Fruit fly (Drosophila melanogaster) whole organism, embryonic: ENCODE measurements around the gene CG7714.

Experiments used
- Ada2b ChIP-seq: fragments of 200-800 bp; sonication (Bioruptor generic); IDR thresholded peaks from 2 replicates; pipeline ENCODE4 v1.3.6; 2022; ENCODE audit warnings: missing biosample characterization, missing genetic modification characterization
- CG10209 ChIP-seq: fragments of 200-800 bp; sonication (Bioruptor generic); optimal IDR thresholded peaks from 3 replicates; lab custom pipeline; 2017; ENCODE audit warnings: missing biosample characterization, mild to moderate bottlenecking, missing genetic modification characterization, missing genetic modification reagents
- CG10321 ChIP-seq: fragments of 200-800 bp; sonication (Bioruptor generic); IDR thresholded peaks from 2 replicates; pipeline ENCODE4 v1.3.6; 2022; ENCODE audit warnings: missing biosample characterization, missing genetic modification characterization
- CG10366 ChIP-seq: fragments of 200-800 bp; sonication (Bioruptor generic); IDR thresholded peaks from 2 replicates; pipeline ENCODE4 v1.3.6; 2022; ENCODE audit warnings: missing biosample characterization, missing genetic modification characterization
- CG10462 ChIP-seq: fragments of 200-800 bp; sonication (Bioruptor generic); optimal IDR thresholded peaks from 2 replicates; lab custom pipeline; 2016; ENCODE audit warnings: missing biosample characterization, missing genetic modification characterization
- CG10959 ChIP-seq: fragments of 200-800 bp; sonication (Bioruptor generic); IDR thresholded peaks from 2 replicates; pipeline ENCODE4 v1.3.6; 2022; ENCODE audit warnings: missing biosample characterization, missing genetic modification characterization
- CG11504 ChIP-seq: fragments of 200-800 bp; sonication (Bioruptor generic); optimal IDR thresholded peaks from 3 replicates; lab custom pipeline; 2019; ENCODE audit warnings: missing biosample characterization, mild to moderate bottlenecking, missing genetic modification characterization, moderate library complexity
- CG1233 ChIP-seq: fragments of 200-800 bp; sonication (Bioruptor generic); optimal IDR thresholded peaks from 4 replicates; lab custom pipeline; 2018; ENCODE audit warnings: missing biosample characterization, mild to moderate bottlenecking, missing genetic modification characterization
- CG13296 ChIP-seq: fragments of 200-800 bp; sonication (Bioruptor generic); optimal IDR thresholded peaks from 3 replicates; lab custom pipeline; 2018; ENCODE audit warnings: missing biosample characterization, mild to moderate bottlenecking, missing genetic modification characterization
- CG13624 ChIP-seq: fragments of 200-800 bp; sonication (Bioruptor generic); optimal IDR thresholded peaks from 2 replicates; lab custom pipeline; 2016; ENCODE audit warnings: missing biosample characterization, missing genetic modification characterization
- CG14441 ChIP-seq: fragments of 200-800 bp; sonication (Bioruptor generic); IDR thresholded peaks from 2 replicates; pipeline ENCODE4 v1.3.6; 2022; ENCODE audit warnings: missing biosample characterization, missing genetic modification characterization
- CG15479 ChIP-seq: fragments of 200-800 bp; sonication (Bioruptor generic); optimal IDR thresholded peaks from 3 replicates; lab custom pipeline; 2019; ENCODE audit warnings: missing biosample characterization, mild to moderate bottlenecking, missing genetic modification characterization, moderate library complexity
- CG15696 ChIP-seq: fragments of 200-800 bp; sonication (Bioruptor generic); optimal IDR thresholded peaks from 2 replicates; lab custom pipeline; 2019; ENCODE audit warnings: missing biosample characterization, mild to moderate bottlenecking, missing genetic modification characterization, moderate library complexity
- CG18476 ChIP-seq: fragments of 200-800 bp; sonication (Bioruptor generic); optimal IDR thresholded peaks from 2 replicates; lab custom pipeline; 2016; ENCODE audit warnings: missing biosample characterization, mild to moderate bottlenecking, missing genetic modification characterization
- CG31365 ChIP-seq: fragments of 200-800 bp; sonication (Bioruptor generic); optimal IDR thresholded peaks from 2 replicates; lab custom pipeline; 2018; ENCODE audit warnings: missing biosample characterization, mild to moderate bottlenecking, missing genetic modification characterization
- CG31441 ChIP-seq: fragments of 200-800 bp; sonication (Bioruptor generic); IDR thresholded peaks from 2 replicates; pipeline ENCODE4 v1.3.6; 2022; ENCODE audit warnings: missing biosample characterization, missing genetic modification characterization
- CG4328 ChIP-seq: fragments of 200-800 bp; sonication (Bioruptor generic); optimal IDR thresholded peaks from 3 replicates; lab custom pipeline; 2017; ENCODE audit warnings: missing biosample characterization, missing genetic modification reagents, missing genetic modification characterization
- CG4730 ChIP-seq: fragments of 200-800 bp; sonication (Bioruptor generic); IDR thresholded peaks from 2 replicates; pipeline ENCODE4 v1.3.6; 2022; ENCODE audit warnings: missing biosample characterization, missing genetic modification characterization
- CG8924 ChIP-seq: fragments of 200-800 bp; optimal IDR thresholded peaks from 3 replicates; lab custom pipeline; 2019; ENCODE audit warnings: missing biosample characterization, mild to moderate bottlenecking, missing genetic modification characterization, moderate library complexity
- CG9215 ChIP-seq: fragments of 200-800 bp; sonication (Bioruptor generic); IDR thresholded peaks from 2 replicates; pipeline ENCODE4 v1.3.6; 2022; ENCODE audit warnings: missing biosample characterization, missing genetic modification characterization
- CHES-1-like ChIP-seq: fragments of 200-800 bp; sonication (Bioruptor generic); optimal IDR thresholded peaks from 2 replicates; lab custom pipeline; 2016; ENCODE audit warnings: missing biosample characterization, missing genetic modification characterization
- Doc2 ChIP-seq: fragments of 200-800 bp; sonication (Bioruptor generic); IDR thresholded peaks from 2 replicates; pipeline ENCODE4 v1.3.6; 2022; ENCODE audit warnings: missing biosample characterization, missing genetic modification characterization
- Elba2 ChIP-seq: fragments of 200-800 bp; sonication (Bioruptor generic); optimal IDR thresholded peaks from 3 replicates; lab custom pipeline; 2016; ENCODE audit warnings: missing biosample characterization, missing genetic modification characterization
- H15 ChIP-seq: fragments of 200-800 bp; sonication (Bioruptor generic); IDR thresholded peaks from 3 replicates; pipeline ENCODE4 v1.3.6; 2022; ENCODE audit warnings: missing biosample characterization, missing genetic modification characterization
- HHEX ChIP-seq: fragments of 200-800 bp; sonication (Bioruptor generic); optimal IDR thresholded peaks from 3 replicates; lab custom pipeline; 2017; ENCODE audit warnings: missing biosample characterization, mild to moderate bottlenecking, missing genetic modification characterization, missing genetic modification reagents
- Hr3 ChIP-seq: fragments of 200-800 bp; sonication (Bioruptor generic); optimal IDR thresholded peaks from 3 replicates; lab custom pipeline; 2016; ENCODE audit warnings: missing biosample characterization, missing genetic modification characterization
- Hr78 ChIP-seq, 2 experiments: fragments of 200-800 bp in 1 of 2; fragments of >200 bp in 1 of 2; sonication (Bioruptor generic) in 1 of 2; optimal IDR thresholded peaks; 2 replicates each; lab custom pipeline; 2017 to 2019; ENCODE audit warnings: missing biosample characterization in 2 of 2, missing genetic modification characterization in 2 of 2, mild to moderate bottlenecking in 1 of 2, moderate library complexity in 1 of 2
- Kr ChIP-seq: fragments of 200-800 bp; sonication (Bioruptor generic); optimal IDR thresholded peaks from 2 replicates; lab custom pipeline; 2017; ENCODE audit warnings: missing biosample characterization, mild to moderate bottlenecking, missing genetic modification characterization
- Lpt ChIP-seq: fragments of >200 bp; optimal IDR thresholded peaks from 2 replicates; lab custom pipeline; 2018; ENCODE audit warnings: missing biosample characterization, missing genetic modification characterization
- MBD-R2 ChIP-seq: fragments of 200-800 bp; sonication (Bioruptor generic); IDR thresholded peaks from 2 replicates; pipeline ENCODE4 v1.3.6; 2022; ENCODE audit warnings: missing biosample characterization, missing genetic modification characterization
- NC2β ChIP-seq: fragments of 200-800 bp; sonication (Bioruptor generic); optimal IDR thresholded peaks from 2 replicates; lab custom pipeline; 2016; ENCODE audit warnings: missing biosample characterization, missing genetic modification characterization
- Sox100B ChIP-seq: fragments of 200-800 bp; sonication (Bioruptor generic); optimal IDR thresholded peaks from 3 replicates; lab custom pipeline; 2018; ENCODE audit warnings: missing biosample characterization, mild to moderate bottlenecking, missing genetic modification characterization
- cg ChIP-seq: fragments of 200-800 bp; sonication (Bioruptor generic); optimal IDR thresholded peaks from 3 replicates; lab custom pipeline; 2019; ENCODE audit warnings: missing biosample characterization, mild to moderate bottlenecking, missing genetic modification characterization, moderate library complexity
- dan ChIP-seq: fragments of 200-800 bp; sonication (Bioruptor generic); IDR thresholded peaks from 2 replicates; pipeline ENCODE4 v1.3.6; 2022; ENCODE audit warnings: missing biosample characterization, missing genetic modification characterization
- danr ChIP-seq: fragments of 200-800 bp; sonication (Bioruptor generic); IDR thresholded peaks from 2 replicates; pipeline ENCODE4 v1.3.6; 2022; ENCODE audit warnings: missing biosample characterization, missing genetic modification characterization
- emc ChIP-seq: fragments of 200-800 bp; sonication (Bioruptor generic); optimal IDR thresholded peaks from 2 replicates; lab custom pipeline; 2016; ENCODE audit warnings: missing biosample characterization, missing genetic modification characterization
- ems ChIP-seq: fragments of 200-800 bp; sonication (Bioruptor generic); optimal IDR thresholded peaks from 3 replicates; lab custom pipeline; 2016; ENCODE audit warnings: missing biosample characterization, missing genetic modification characterization
- eyg ChIP-seq: fragments of 200-800 bp; sonication (Bioruptor generic); optimal IDR thresholded peaks from 3 replicates; lab custom pipeline; 2016; ENCODE audit warnings: missing biosample characterization, missing genetic modification characterization
- fd64A ChIP-seq: fragments of 200-800 bp; sonication (Bioruptor generic); optimal IDR thresholded peaks from 3 replicates; lab custom pipeline; 2018; ENCODE audit warnings: missing biosample characterization, mild to moderate bottlenecking, missing genetic modification characterization
- gce ChIP-seq: fragments of 200-800 bp; sonication (Bioruptor generic); IDR thresholded peaks from 3 replicates; pipeline ENCODE4 v1.3.6; 2022; ENCODE audit warnings: missing biosample characterization, missing genetic modification characterization
- gro ChIP-seq: fragments of 200-800 bp; sonication (Bioruptor generic); optimal IDR thresholded peaks from 2 replicates; lab custom pipeline; 2016; ENCODE audit warnings: missing biosample characterization, missing genetic modification characterization
- knrl ChIP-seq: fragments of 200-800 bp; sonication (Bioruptor generic); IDR thresholded peaks from 3 replicates; pipeline ENCODE4 v1.3.6; 2022; ENCODE audit warnings: missing biosample characterization, missing genetic modification characterization; ENCODE audit not compliant: partially characterized antibody
- lbe ChIP-seq: fragments of 200-800 bp; sonication (Bioruptor generic); optimal IDR thresholded peaks from 2 replicates; lab custom pipeline; 2016; ENCODE audit warnings: missing biosample characterization, mild to moderate bottlenecking, missing genetic modification characterization
- mld ChIP-seq: fragments of 200-800 bp; sonication (Bioruptor generic); IDR thresholded peaks from 3 replicates; pipeline ENCODE4 v1.3.6; 2022; ENCODE audit warnings: missing biosample characterization, missing genetic modification characterization; ENCODE audit not compliant: partially characterized antibody
- nau ChIP-seq: fragments of 200-800 bp; sonication (Bioruptor generic); optimal IDR thresholded peaks from 3 replicates; lab custom pipeline; 2017; ENCODE audit warnings: missing biosample characterization, mild to moderate bottlenecking, missing genetic modification characterization, missing genetic modification reagents
- repo ChIP-seq: fragments of 200-800 bp; sonication (Bioruptor generic); optimal IDR thresholded peaks from 2 replicates; lab custom pipeline; 2016; ENCODE audit warnings: missing biosample characterization, missing genetic modification characterization
- shn ChIP-seq: fragments of 200-800 bp; sonication (Bioruptor generic); optimal IDR thresholded peaks from 3 replicates; lab custom pipeline; 2016; ENCODE audit warnings: missing biosample characterization, missing genetic modification characterization
- so ChIP-seq: fragments of 200-800 bp; sonication (Bioruptor generic); IDR thresholded peaks from 3 replicates; pipeline ENCODE4 v1.3.6; 2022; ENCODE audit warnings: missing biosample characterization, missing genetic modification characterization
- tll ChIP-seq, 2 experiments: fragments of 200-800 bp in 1 of 2; fragments of >200 bp in 1 of 2; sonication (Bioruptor generic) in 1 of 2; optimal IDR thresholded peaks; 2 replicates each; lab custom pipeline; 2017 to 2019; ENCODE audit warnings: missing biosample characterization in 2 of 2, missing genetic modification characterization in 2 of 2, mild to moderate bottlenecking in 1 of 2, moderate library complexity in 1 of 2
- zf30C ChIP-seq: fragments of 200-800 bp; sonication (Bioruptor generic); optimal IDR thresholded peaks from 3 replicates; lab custom pipeline; 2018; ENCODE audit warnings: missing biosample characterization, mild to moderate bottlenecking, missing genetic modification characterization

CG7714 gene

DNA sequence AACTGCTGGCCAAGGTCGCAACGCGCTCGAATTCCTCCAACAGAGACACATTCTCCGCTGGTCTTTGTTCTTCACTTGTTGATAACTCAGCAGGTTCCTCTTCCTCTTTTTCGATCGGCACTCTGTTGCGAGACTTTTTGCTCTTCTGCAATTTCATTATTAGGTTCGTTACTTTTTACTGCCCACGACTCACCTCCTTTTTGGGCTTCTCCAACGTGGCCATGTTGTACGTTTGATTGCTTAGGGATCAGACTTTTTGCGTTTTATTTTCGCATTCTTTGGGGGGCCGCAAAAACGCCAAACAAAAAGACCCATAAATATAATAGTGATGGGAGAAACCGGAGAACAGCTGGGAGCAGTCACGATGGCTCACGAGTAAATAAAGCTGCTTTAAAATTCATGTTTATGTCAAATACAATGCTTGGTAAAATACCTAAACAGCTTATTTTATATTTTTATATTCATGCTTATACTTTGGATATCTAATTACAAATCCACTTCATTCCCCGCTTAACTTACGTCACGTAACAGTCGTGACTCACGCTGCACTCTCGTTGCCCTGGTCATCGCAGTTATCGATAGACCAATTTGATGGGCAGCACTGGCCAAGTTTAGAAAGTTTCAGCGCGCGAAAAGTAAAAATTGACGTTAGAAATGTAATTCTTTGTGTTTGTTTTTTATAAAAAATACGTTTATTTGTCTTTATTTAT, 32.5 kb upstream of the CG7714 start, which contains the start of gene Epg5 (continued):
- TF ChIP-seq Ada2b (GFP tag; lab: Robert Waterston, UW) (peak; percentile 47; the same call in 1 of the 2 replicates), CG13624 (peak; percentile 83), CG8924 (no peak), Sox100B (no peak), CG9215 (GFP tag; lab: Robert Waterston, UW) (peak; percentile 77), Hr78 (GFP tag; optimal IDR thresholded peaks at IDR 0.05; lab: Kevin White, UChicago) (no peak), gro (GFP tag; lab: Kevin White, UChicago) (no peak), CG10462 (GFP tag; lab: Kevin White, UChicago) (peak; percentile 30), CG11504 (tag; lab: Kevin White, UChicago) (no peak), knrl (peak; percentile 100), mld (GFP tag; lab: Robert Waterston, UW) (peak; percentile 90), HHEX (GFP tag; lab: Kevin White, UChicago) (peak; percentile 50), Hr3 (GFP tag; lab: Kevin White, UChicago) (peak; percentile 66), CG31441 (GFP tag; lab: Robert Waterston, UW) (no peak), so (peak; percentile 66; the same call in 2 of the 3 replicates), Kr (GFP tag; lab: Kevin White, UChicago) (no peak), Doc2 (no peak), zf30C (no peak), CG4730 (GFP tag; lab: Robert Waterston, UW) (0 out of 2 replicates have a peak, but pooled peaks have one; percentile 19), CG13296 (GFP tag; lab: Kevin White, UChicago) (no peak), CG10209 (GFP tag; lab: Kevin White, UChicago) (peak; percentile 49), CG1233 (no peak), repo (GFP tag; lab: Kevin White, UChicago) (peak; percentile 38), shn (peak; percentile 71), H15 (GFP tag; lab: Robert Waterston, UW) (no peak), CHES-1-like (GFP tag; lab: Kevin White, UChicago) (peak; percentile 74), tll (GFP tag; optimal IDR thresholded peaks at IDR 0.05; lab: Kevin White, UChicago) (peak in 1 of 2 experiments; percentile 62), Lpt (no peak), ems (peak; percentile 86), emc (GFP tag; lab: Kevin White, UChicago) (peak; percentile 8), danr (GFP tag; lab: Robert Waterston, UW) (no peak), CG10366 (peak; percentile 64), cg (GFP tag; lab: Kevin White, UChicago) (no peak), Elba2 (GFP tag; lab: Kevin White, UChicago) (no peak), dan (GFP tag; lab: Robert Waterston, UW) (no peak), CG18476 (GFP tag; lab: Kevin White, UChicago) (peak; percentile 59), MBD-R2 (GFP tag; lab: Robert Waterston, UW) (peak; percentile 83), nau (GFP tag; lab: Kevin White, UChicago) (no peak), CG4328 (GFP tag; lab: Kevin White, UChicago) (no peak), CG10321 (GFP tag; lab: Robert Waterston, UW) (no peak), CG10959 (GFP tag; lab: Robert Waterston, UW) (no peak), CG15696 (tag; lab: Kevin White, UChicago) (peak; percentile 71), NC2β (GFP tag; lab: Kevin White, UChicago) (peak; percentile 52), fd64A (no peak), lbe (GFP tag; lab: Kevin White, UChicago) (no peak), gce (GFP tag; lab: Robert Waterston, UW) (no peak), CG31365 (tag; lab: Kevin White, UChicago) (no peak), eyg (GFP tag; lab: Kevin White, UChicago) (peak; percentile 42), CG15479 (GFP tag; lab: Kevin White, UChicago) (no peak), CG14441 (GFP tag; lab: Robert Waterston, UW) (peak; percentile 61)
